Worm (Caenorhabditis elegans) whole organism, mixed stage, embryonic: ENCODE measurements around the gene ZK1037.6.

Source experiments
- bed-3 ChIP-seq: fragments of 200-800 bp; sonication (Bioruptor generic); optimal IDR thresholded peaks from 3 replicates; lab custom pipeline; 2018; ENCODE audit warnings: mild to moderate bottlenecking, missing genetic modification characterization, moderate library complexity, missing compliant biosample characterization
- ceh-39 ChIP-seq: fragments of 150-350 bp; optimal IDR thresholded peaks from 2 replicates; lab custom pipeline; 2014; ENCODE audit warnings: missing biosample characterization, missing genetic modification characterization
- ceh-43 ChIP-seq: fragments of 200-800 bp; sonication (Bioruptor generic); optimal IDR thresholded peaks from 2 replicates; lab custom pipeline; 2018; ENCODE audit warnings: mild to moderate bottlenecking, missing genetic modification characterization, moderate library complexity, missing compliant biosample characterization
- ces-1 ChIP-seq: fragments of 150-350 bp; optimal IDR thresholded peaks from 2 replicates; lab custom pipeline; 2014; ENCODE audit warnings: missing biosample characterization, missing genetic modification reagents, missing genetic modification characterization
- elt-3 ChIP-seq: fragments of 150-350 bp; optimal IDR thresholded peaks from 2 replicates; lab custom pipeline; 2014; ENCODE audit warnings: missing biosample characterization, missing genetic modification characterization
- lsy-2 ChIP-seq: fragments of 150-350 bp; optimal IDR thresholded peaks from 2 replicates; lab custom pipeline; 2014; ENCODE audit warnings: missing biosample characterization, missing genetic modification characterization
- mls-2 ChIP-seq: sonication (generic microtip); optimal IDR thresholded peaks from 2 replicates; lab custom pipeline; 2016; ENCODE audit warnings: mild to moderate bottlenecking, missing genetic modification characterization, moderate library complexity, missing compliant biosample characterization
- nhr-28 ChIP-seq: fragments of 150-350 bp; optimal IDR thresholded peaks from 2 replicates; lab custom pipeline; 2014; ENCODE audit warnings: missing biosample characterization, missing genetic modification characterization
- nhr-76 ChIP-seq: sonication (generic microtip); optimal IDR thresholded peaks from 2 replicates; lab custom pipeline; 2017; ENCODE audit warnings: missing biosample characterization, missing genetic modification characterization
- tbx-8 ChIP-seq: fragments of 200-800 bp; sonication (Bioruptor generic); optimal IDR thresholded peaks from 2 replicates; lab custom pipeline; 2018; ENCODE audit warnings: mild to moderate bottlenecking, missing genetic modification characterization, moderate library complexity, missing compliant biosample characterization
- unc-120 ChIP-seq: sonication (generic microtip); optimal IDR thresholded peaks from 2 replicates; lab custom pipeline; 2017; ENCODE audit warnings: missing genetic modification characterization, missing compliant biosample characterization; ENCODE audit not compliant: poor library complexity, severe bottlenecking
- unc-39 ChIP-seq: fragments of 150-350 bp; optimal IDR thresholded peaks from 2 replicates; lab custom pipeline; 2014; ENCODE audit warnings: missing biosample characterization, missing genetic modification characterization
- unc-62 ChIP-seq: fragments of 150-350 bp; optimal IDR thresholded peaks from 2 replicates; lab custom pipeline; 2014; ENCODE audit warnings: missing biosample characterization, missing genetic modification reagents, missing genetic modification characterization
- zip-8 ChIP-seq: fragments of 150-350 bp; optimal IDR thresholded peaks from 2 replicates; lab custom pipeline; 2014; ENCODE audit warnings: missing biosample characterization, missing genetic modification characterization
- ztf-11 ChIP-seq: fragments of 150-350 bp; optimal IDR thresholded peaks from 2 replicates; lab custom pipeline; 2014; ENCODE audit warnings: missing biosample characterization, missing genetic modification characterization

Gene ZK1037.6

ce11 chrV:15281279-15281949 lies 46.2 kb downstream of the ZK1037.6 start, which contains the start of the genes srw-19 and srx-51:
srw-19 (minus strand) TSS chrV:15281379.
srx-51 (plus strand) TSS chrV:15281899.
- TF ChIP-seq unc-62 (GFP tag; lab: Kevin White, UChicago) (no peak), tbx-8 (GFP tag; lab: Kevin White, UChicago) (no peak), elt-3 (tag; lab: Kevin White, UChicago) (no peak), bed-3 (GFP tag; lab: Kevin White, UChicago) (no peak), nhr-76 (tag; lab: Kevin White, UChicago) (no peak), mls-2 (no peak), ceh-39 (tag; lab: Kevin White, UChicago) (no peak), unc-120 (no peak), zip-8 (no peak), ces-1 (GFP tag; lab: Kevin White, UChicago) (no peak), ceh-43 (GFP tag; lab: Kevin White, UChicago) (no peak), lsy-2 (no peak)

ce11 chrV:15276915-15277314 lies 50.7 kb downstream of the ZK1037.6 start, which contains the start of gene srw-17:
srw-17 (minus strand) TSS chrV:15277015.
- no peak for TF ChIP-seq nhr-28
- no peak for TF ChIP-seq unc-39 (tag; lab: Kevin White, UChicago)
- TF ChIP-seq ztf-11 (tag; lab: Kevin White, UChicago): no peak
